Fruit fly (Drosophila melanogaster) whole organism, embryonic: ENCODE results near the gene ksr.

Source experiments
- CG11504 ChIP-seq: fragments of 200-800 bp; sonication (Bioruptor generic); optimal IDR thresholded peaks from 3 replicates; lab custom pipeline; 2019; ENCODE audit warnings: missing biosample characterization, mild to moderate bottlenecking, missing genetic modification characterization, moderate library complexity
- CG14667 ChIP-seq: fragments of 200-800 bp; sonication (Bioruptor generic); IDR thresholded peaks from 2 replicates; pipeline ENCODE4 v1.3.6; 2022; ENCODE audit warnings: missing biosample characterization, missing genetic modification characterization
- CG1602 ChIP-seq: fragments of 200-800 bp; sonication (Bioruptor generic); optimal IDR thresholded peaks from 3 replicates; lab custom pipeline; 2016; ENCODE audit warnings: missing biosample characterization, missing genetic modification characterization
- CG18011 ChIP-seq: fragments of 200-800 bp; sonication (Bioruptor generic); optimal IDR thresholded peaks from 2 replicates; lab custom pipeline; 2017; ENCODE audit warnings: missing biosample characterization, missing genetic modification characterization, mild to moderate bottlenecking, moderate library complexity, missing genotype
- CG2199 ChIP-seq: fragments of 200-800 bp; sonication (Bioruptor generic); IDR thresholded peaks from 3 replicates; pipeline ENCODE4 v1.3.6; 2022; ENCODE audit warnings: missing biosample characterization, missing genetic modification characterization
- CG2202 ChIP-seq: fragments of 200-800 bp; sonication (Bioruptor generic); optimal IDR thresholded peaks from 2 replicates; lab custom pipeline; 2018; ENCODE audit warnings: missing biosample characterization, mild to moderate bottlenecking, missing genetic modification characterization
- CG30403 ChIP-seq: fragments of 200-800 bp; sonication (Bioruptor generic); optimal IDR thresholded peaks from 3 replicates; lab custom pipeline; 2016; ENCODE audit warnings: missing biosample characterization, missing genetic modification characterization
- CG31224 ChIP-seq: fragments of 200-800 bp; sonication (Bioruptor generic); IDR thresholded peaks from 2 replicates; pipeline ENCODE4 v1.3.6; 2022; ENCODE audit warnings: missing biosample characterization, missing genetic modification characterization
- CG32772 ChIP-seq: fragments of 200-800 bp; sonication (Bioruptor generic); IDR thresholded peaks from 2 replicates; pipeline ENCODE4 v1.3.6; 2022; ENCODE audit warnings: missing biosample characterization, missing genetic modification characterization
- CG4360 ChIP-seq: fragments of 200-800 bp; sonication (Bioruptor generic); IDR thresholded peaks from 2 replicates; pipeline ENCODE4 v1.3.6; 2022; ENCODE audit warnings: missing biosample characterization, missing genetic modification characterization
- CG5180 ChIP-seq: fragments of 200-800 bp; sonication (Bioruptor generic); optimal IDR thresholded peaks from 3 replicates; lab custom pipeline; 2017; ENCODE audit warnings: missing biosample characterization, missing genetic modification characterization, mild to moderate bottlenecking, moderate library complexity, missing genetic modification reagents
- CG6272 ChIP-seq: fragments of 200-800 bp; sonication (Bioruptor generic); IDR thresholded peaks from 2 replicates; pipeline ENCODE4 v1.3.6; 2022; ENCODE audit warnings: missing biosample characterization, missing genetic modification characterization
- CG6654 ChIP-seq: fragments of 200-800 bp; sonication (Bioruptor generic); optimal IDR thresholded peaks from 2 replicates; lab custom pipeline; 2017; ENCODE audit warnings: missing biosample characterization, mild to moderate bottlenecking, missing genetic modification characterization
- CG7839 ChIP-seq: fragments of 200-800 bp; sonication (Bioruptor generic); optimal IDR thresholded peaks from 3 replicates; lab custom pipeline; 2018; ENCODE audit warnings: missing biosample characterization, mild to moderate bottlenecking, missing genetic modification characterization, moderate library complexity
- CG8359 ChIP-seq: fragments of 200-800 bp; sonication (Bioruptor generic); optimal IDR thresholded peaks from 2 replicates; lab custom pipeline; 2017; ENCODE audit warnings: missing biosample characterization, mild to moderate bottlenecking, missing genetic modification characterization, borderline replicate concordance
- CG9727 ChIP-seq: fragments of 200-800 bp; sonication (Bioruptor generic); optimal IDR thresholded peaks from 3 replicates; lab custom pipeline; 2017; ENCODE audit warnings: missing biosample characterization, mild to moderate bottlenecking, missing genetic modification characterization
- CoRest ChIP-seq: fragments of 200-800 bp; sonication (Bioruptor generic); optimal IDR thresholded peaks from 3 replicates; lab custom pipeline; 2018; ENCODE audit warnings: missing biosample characterization, mild to moderate bottlenecking, missing genetic modification characterization, moderate library complexity
- Dp ChIP-seq: fragments of 200-800 bp; sonication (Bioruptor generic); optimal IDR thresholded peaks from 2 replicates; lab custom pipeline; 2018; ENCODE audit warnings: missing biosample characterization, mild to moderate bottlenecking, missing genetic modification characterization, moderate library complexity
- HLH4C ChIP-seq: fragments of 200-800 bp; sonication (Bioruptor generic); IDR thresholded peaks from 3 replicates; pipeline ENCODE4 v1.3.6; 2022; ENCODE audit warnings: missing biosample characterization, missing genetic modification characterization; ENCODE audit not compliant: partially characterized antibody
- HmgD ChIP-seq: fragments of 200-800 bp; sonication (Bioruptor generic); optimal IDR thresholded peaks from 3 replicates; lab custom pipeline; 2016; ENCODE audit warnings: missing biosample characterization, missing genetic modification characterization
- Hr3 ChIP-seq: fragments of 200-800 bp; sonication (Bioruptor generic); optimal IDR thresholded peaks from 3 replicates; lab custom pipeline; 2016; ENCODE audit warnings: missing biosample characterization, missing genetic modification characterization
- Lhr ChIP-seq: fragments of 200-800 bp; sonication (Bioruptor generic); optimal IDR thresholded peaks from 3 replicates; lab custom pipeline; 2017; ENCODE audit warnings: mild to moderate bottlenecking, missing biosample characterization, missing genetic modification reagents, missing genetic modification characterization
- Lim3 ChIP-seq: fragments of 200-800 bp; sonication (Bioruptor generic); IDR thresholded peaks from 2 replicates; pipeline ENCODE4 v1.3.6; 2022; ENCODE audit warnings: missing biosample characterization, missing genetic modification characterization
- Lpt ChIP-seq: fragments of >200 bp; optimal IDR thresholded peaks from 2 replicates; lab custom pipeline; 2018; ENCODE audit warnings: missing biosample characterization, missing genetic modification characterization
- MBD-R2 ChIP-seq: fragments of 200-800 bp; sonication (Bioruptor generic); IDR thresholded peaks from 2 replicates; pipeline ENCODE4 v1.3.6; 2022; ENCODE audit warnings: missing biosample characterization, missing genetic modification characterization
- Med ChIP-seq: fragments of 200-800 bp; sonication (Bioruptor generic); peaks from one replicate; lab custom pipeline; 2016; ENCODE audit warnings: missing biosample characterization, missing genetic modification characterization, mild to moderate bottlenecking, inconsistent platforms, moderate library complexity
- Myb ChIP-seq: fragments of 200-800 bp; sonication (Bioruptor generic); optimal IDR thresholded peaks from 2 replicates; lab custom pipeline; 2016; ENCODE audit warnings: missing biosample characterization, missing genetic modification characterization
- NC2β ChIP-seq: fragments of 200-800 bp; sonication (Bioruptor generic); optimal IDR thresholded peaks from 2 replicates; lab custom pipeline; 2016; ENCODE audit warnings: missing biosample characterization, missing genetic modification characterization
- Ravus ChIP-seq: fragments of 200-800 bp; sonication (Bioruptor generic); IDR thresholded peaks from 2 replicates; pipeline ENCODE4 v1.3.6; 2022; ENCODE audit warnings: missing biosample characterization, missing genetic modification characterization
- Sox102F ChIP-seq: fragments of 200-800 bp; sonication (Bioruptor generic); optimal IDR thresholded peaks from 2 replicates; lab custom pipeline; 2018; ENCODE audit warnings: missing biosample characterization, mild to moderate bottlenecking, missing genetic modification characterization, moderate library complexity
- YL-1 ChIP-seq: fragments of 200-800 bp; sonication (Bioruptor generic); optimal IDR thresholded peaks from 3 replicates; lab custom pipeline; 2017; ENCODE audit warnings: missing biosample characterization, mild to moderate bottlenecking, missing genetic modification characterization
- bigmax ChIP-seq: fragments of 200-800 bp; sonication (Bioruptor generic); optimal IDR thresholded peaks from 2 replicates; lab custom pipeline; 2018; ENCODE audit warnings: missing biosample characterization, mild to moderate bottlenecking, missing genetic modification characterization
- bowl ChIP-seq: fragments of 200-800 bp; sonication (Bioruptor generic); IDR thresholded peaks from 2 replicates; pipeline ENCODE4 v1.3.6; 2022; ENCODE audit warnings: missing biosample characterization, missing genetic modification characterization
- bsh ChIP-seq, 2 experiments: fragments of 200-800 bp; sonication (Bioruptor generic); optimal IDR thresholded peaks; 2 replicates each; lab custom pipeline; 2017 to 2018; ENCODE audit warnings: mild to moderate bottlenecking in 2 of 2, missing biosample characterization in 2 of 2, missing genetic modification characterization in 2 of 2, moderate library complexity in 1 of 2
- cato ChIP-seq: fragments of 200-800 bp; sonication (Bioruptor generic); optimal IDR thresholded peaks from 2 replicates; lab custom pipeline; 2016; ENCODE audit warnings: missing biosample characterization, missing genetic modification characterization, borderline replicate concordance
- chif ChIP-seq, 2 experiments: fragments of 200-800 bp; sonication (Bioruptor generic); optimal IDR thresholded peaks; 3 replicates each; lab custom pipeline; 2016; ENCODE audit warnings: missing biosample characterization in 2 of 2, missing genetic modification characterization in 2 of 2
- dmrt11E ChIP-seq: fragments of 200-800 bp; sonication (Bioruptor generic); optimal IDR thresholded peaks from 3 replicates; lab custom pipeline; 2018; ENCODE audit warnings: missing biosample characterization, mild to moderate bottlenecking, missing genetic modification characterization, moderate library complexity
- emc ChIP-seq: fragments of 200-800 bp; sonication (Bioruptor generic); optimal IDR thresholded peaks from 2 replicates; lab custom pipeline; 2016; ENCODE audit warnings: missing biosample characterization, missing genetic modification characterization
- gem ChIP-seq: fragments of 200-800 bp; sonication (Bioruptor generic); optimal IDR thresholded peaks from 2 replicates; lab custom pipeline; 2019; ENCODE audit warnings: missing biosample characterization, mild to moderate bottlenecking, missing genetic modification characterization, moderate library complexity
- gt ChIP-seq: fragments of 200-800 bp; sonication (Bioruptor generic); IDR thresholded peaks from 2 replicates; pipeline ENCODE4 v1.3.6; 2022; ENCODE audit warnings: missing biosample characterization, missing genetic modification characterization
- hb ChIP-seq: fragments of 200-800 bp; sonication (Bioruptor generic); IDR thresholded peaks from 3 replicates; pipeline ENCODE4 v1.3.6; 2022; ENCODE audit warnings: missing biosample characterization, missing genetic modification characterization; ENCODE audit not compliant: partially characterized antibody
- knrl ChIP-seq: fragments of 200-800 bp; sonication (Bioruptor generic); IDR thresholded peaks from 3 replicates; pipeline ENCODE4 v1.3.6; 2022; ENCODE audit warnings: missing biosample characterization, missing genetic modification characterization; ENCODE audit not compliant: partially characterized antibody
- lola ChIP-seq, 3 experiments: fragments of >200 bp in 2 of 3; fragments of 200-800 bp in 1 of 3; sonication (Bioruptor generic) in 1 of 3; optimal IDR thresholded peaks; 2 replicates each; lab custom pipeline; 2017 to 2019; ENCODE audit warnings: missing biosample characterization in 3 of 3, missing genetic modification characterization in 3 of 3, mild to moderate bottlenecking in 1 of 3, moderate library complexity in 1 of 3
- pzg ChIP-seq: fragments of 200-800 bp; sonication (Bioruptor generic); optimal IDR thresholded peaks from 3 replicates; lab custom pipeline; 2018; ENCODE audit warnings: missing biosample characterization, mild to moderate bottlenecking, missing genetic modification characterization, moderate library complexity
- sima ChIP-seq: fragments of 200-800 bp; sonication (Bioruptor generic); optimal IDR thresholded peaks from 2 replicates; lab custom pipeline; 2016; ENCODE audit warnings: missing biosample characterization, missing genetic modification characterization
- sqz ChIP-seq: fragments of 200-800 bp; sonication (Bioruptor generic); optimal IDR thresholded peaks from 3 replicates; lab custom pipeline; 2018; ENCODE audit warnings: missing biosample characterization, mild to moderate bottlenecking, missing genetic modification characterization
- stwl ChIP-seq: fragments of 200-800 bp; sonication (Bioruptor generic); optimal IDR thresholded peaks from 3 replicates; lab custom pipeline; 2018; ENCODE audit warnings: missing biosample characterization, mild to moderate bottlenecking, missing genetic modification characterization, moderate library complexity
- tgo ChIP-seq: fragments of 200-800 bp; sonication (Bioruptor generic); IDR thresholded peaks from 3 replicates; pipeline ENCODE4 v1.3.6; 2022; ENCODE audit warnings: missing biosample characterization, missing genetic modification characterization
- tup ChIP-seq: fragments of 200-800 bp; sonication (Bioruptor generic); optimal IDR thresholded peaks from 2 replicates; lab custom pipeline; 2016; ENCODE audit warnings: missing biosample characterization, mild to moderate bottlenecking, missing genetic modification characterization, moderate library complexity
- wek ChIP-seq: fragments of 200-800 bp; sonication (Bioruptor generic); optimal IDR thresholded peaks from 3 replicates; lab custom pipeline; 2018; ENCODE audit warnings: missing biosample characterization, mild to moderate bottlenecking, missing genetic modification characterization, moderate library complexity

The ksr gene

dm6 chr3R:5438750-5439149 lies 45.0 kb downstream of the ksr start (continued):
- TF ChIP-seq lola (GFP tag; optimal IDR thresholded peaks at IDR 0.05; lab: Kevin White, UChicago) (no peak), Lim3 (GFP tag; lab: Robert Waterston, UW) (no peak), dmrt11E (tag; lab: Kevin White, UChicago) (peak; percentile 21), cato (GFP tag; lab: Kevin White, UChicago) (no peak), tgo (no peak), tup (GFP tag; lab: Kevin White, UChicago) (no peak), sima (GFP tag; lab: Kevin White, UChicago) (no peak), stwl (peak; percentile 100), CG2202 (tag; lab: Kevin White, UChicago) (no peak), pzg (peak; percentile 26), Lhr (GFP tag; lab: Kevin White, UChicago) (peak; percentile 28), YL-1 (no peak), CG5180 (GFP tag; lab: Kevin White, UChicago) (no peak), Dp (GFP tag; lab: Kevin White, UChicago) (peak; percentile 30), HmgD (GFP tag; lab: Kevin White, UChicago) (peak; percentile 63), CG30403 (GFP tag; lab: Kevin White, UChicago) (no peak), CG31224 (GFP tag; lab: Robert Waterston, UW) (no peak), chif (GFP tag; optimal IDR thresholded peaks at IDR 0.05; lab: Kevin White, UChicago) (peak in 1 of 2 experiments; percentile 23), bigmax (GFP tag; lab: Kevin White, UChicago) (no peak), CG9727 (GFP tag; lab: Kevin White, UChicago) (no peak), sqz (GFP tag; lab: Kevin White, UChicago) (peak; percentile 82), gem (tag; lab: Kevin White, UChicago) (no peak), CG11504 (tag; lab: Kevin White, UChicago) (peak; percentile 39), bowl (no peak), hb (GFP tag; lab: Robert Waterston, UW) (no peak), CG6272 (GFP tag; lab: Robert Waterston, UW) (0 out of 2 replicates have a peak, but pooled peaks have one; percentile 9), wek (GFP tag; lab: Kevin White, UChicago) (no peak), CG4360 (no peak), Myb (GFP tag; lab: Kevin White, UChicago) (peak; percentile 86), CG14667 (GFP tag; lab: Robert Waterston, UW) (no peak), gt (GFP tag; lab: Robert Waterston, UW) (no peak), Hr3 (GFP tag; lab: Kevin White, UChicago) (no peak), knrl (GFP tag; lab: Robert Waterston, UW) (peak; percentile 44; the same call in 1 of the 3 replicates), Lpt (no peak), MBD-R2 (GFP tag; lab: Robert Waterston, UW) (peak; percentile 60; the same call in 1 of the 2 replicates), Med (peak; percentile 67), CG2199 (peak; percentile 87), CoRest (tag; lab: Kevin White, UChicago) (peak; percentile 46), bsh (GFP tag; optimal IDR thresholded peaks at IDR 0.05; lab: Kevin White, UChicago) (no peak), NC2β (GFP tag; lab: Kevin White, UChicago) (no peak), CG18011 (GFP tag; lab: Kevin White, UChicago) (peak; percentile 98), CG7839 (tag; lab: Kevin White, UChicago) (peak; percentile 30), HLH4C (GFP tag; lab: Robert Waterston, UW) (no peak), emc (GFP tag; lab: Kevin White, UChicago) (no peak), Ravus (GFP tag; lab: Robert Waterston, UW) (no peak), CG1602 (GFP tag; lab: Kevin White, UChicago) (no peak), CG32772 (GFP tag; lab: Robert Waterston, UW) (no peak), CG8359 (GFP tag; lab: Kevin White, UChicago) (no peak), CG6654 (GFP tag; lab: Kevin White, UChicago) (no peak), Sox102F (GFP tag; lab: Kevin White, UChicago) (peak; percentile 17)
